Fruit fly (Drosophila melanogaster) S2 (cell line): Measurements from ENCODE around the gene PCNA2.

Source experiments
- CG8478 ChIP-seq: fragments of >200 bp; optimal IDR thresholded peaks from 2 replicates; lab custom pipeline; 2018
- CTCF ChIP-seq, 2 experiments: fragments of >200 bp; optimal IDR thresholded peaks; 2 replicates each; lab custom pipeline; 2018

dm6 chr2L:19575626-19576298 lies 8.0 kb downstream of the PCNA2 start:
- peak in 1 of 2 experiments; percentile 40 for TF ChIP-seq CTCF (optimal IDR thresholded peaks at IDR 0.05; lab: Kevin White, UChicago)
- no peak for TF ChIP-seq CG8478 (lab: Kevin White, UChicago)
